Worm (Caenorhabditis elegans): ENCODE data around the gene hst-6.

DNA sequence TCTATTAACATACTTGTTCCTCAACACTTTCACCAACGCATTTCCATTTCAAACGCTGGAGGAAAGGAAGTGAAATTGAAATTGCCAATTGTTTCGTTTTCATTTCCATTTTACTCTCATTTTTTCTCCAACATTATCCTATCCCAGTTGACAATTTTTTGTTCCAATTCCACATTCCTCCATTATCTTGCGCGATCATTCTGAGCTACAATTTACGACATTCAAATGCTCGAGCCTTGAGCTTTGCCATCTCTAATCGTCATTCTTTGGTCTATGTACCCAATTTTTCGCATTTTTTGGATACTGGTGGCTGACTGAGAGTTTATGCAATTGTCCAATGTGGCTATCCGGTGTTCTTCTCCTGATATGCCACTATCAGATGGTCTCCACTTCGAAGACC, 25.8 kb upstream of the hst-6 start, which contains the start of gene Y34B4A.10:
- TF ChIP-seq nhr-76 (tag; optimal IDR thresholded peaks at IDR 0.05), result no peak
- TF ChIP-seq lim-7 (GFP tag; IDR thresholded peaks at IDR 0.05), result no peak
- TF ChIP-seq vab-7 (GFP tag; IDR thresholded peaks at IDR 0.05), result no peak
- no peak for TF ChIP-seq nhr-6 (tag; optimal IDR thresholded peaks at IDR 0.05)
- TF ChIP-seq mep-1 (tag; optimal IDR thresholded peaks at IDR 0.05), result no peak

All from whole organism, L4 larva.